Worm (Caenorhabditis elegans): Measurements from ENCODE around the gene nse-4.

DNA sequence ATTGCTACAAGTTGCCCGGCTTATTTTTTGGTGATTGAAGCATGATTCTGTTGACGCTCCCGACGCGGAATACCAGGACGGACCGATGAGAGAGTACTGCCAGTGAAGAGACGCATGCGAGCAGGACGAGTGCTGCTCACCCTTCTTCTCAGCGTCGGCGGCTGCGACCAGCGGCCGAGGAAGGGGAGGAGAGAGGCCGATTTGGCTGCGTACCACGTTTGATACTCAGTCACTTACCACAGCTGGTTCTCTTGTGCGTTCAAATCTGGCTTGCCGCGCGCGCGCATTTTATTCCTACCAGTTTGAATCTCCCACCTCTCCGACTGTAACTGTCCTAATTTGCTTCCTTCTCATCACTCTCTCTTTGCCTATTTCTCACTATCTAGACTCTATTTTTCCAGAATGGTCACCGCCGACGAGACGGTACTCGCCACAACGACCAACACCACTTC lies 43.6 kb downstream of the nse-4 start, which contains the start of gene mep-1:
- TF ChIP-seq elt-2 (tag; optimal IDR thresholded peaks at IDR 0.05) (no peak), nhr-77 (tag; optimal IDR thresholded peaks at IDR 0.05) (peak; percentile 49), aha-1 (tag; optimal IDR thresholded peaks at IDR 0.05) (peak; percentile 33), lin-13 (GFP tag; optimal IDR thresholded peaks at IDR 0.05) (peak; percentile 77), aly-2 (tag; optimal IDR thresholded peaks at IDR 0.05) (peak; percentile 8), C16A3.4 (tag; optimal IDR thresholded peaks at IDR 0.05) (peak; percentile 42), ces-1 (GFP tag; optimal IDR thresholded peaks at IDR 0.05) (no peak), skn-1 (tag; optimal IDR thresholded peaks at IDR 0.05) (peak; percentile 66), jun-1 (tag; optimal IDR thresholded peaks at IDR 0.05) (no peak)

Measured in whole organism, L1 larva.